Worm (Caenorhabditis elegans): ENCODE measurements around the gene C01G5.25.

DNA sequence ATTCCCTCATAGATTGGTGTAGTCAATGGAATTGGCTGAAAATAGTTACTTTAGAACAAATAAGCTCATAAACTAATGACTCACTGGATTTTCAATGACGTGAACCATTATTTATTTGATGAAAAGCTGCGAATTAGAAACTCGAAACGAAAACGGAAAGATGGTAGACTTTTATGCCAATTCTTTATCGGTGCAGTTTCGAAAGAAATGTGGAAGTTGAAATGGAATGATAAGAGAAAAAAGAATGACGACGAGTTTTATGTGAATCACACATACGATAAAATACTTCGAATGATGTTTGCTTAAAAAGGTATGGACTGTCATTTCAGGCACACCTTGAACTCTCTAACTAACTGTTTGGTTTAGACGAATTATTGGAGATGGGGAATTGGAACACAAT lies 48.5 kb downstream of the C01G5.25 start, which contains the start of the genes lec-11 and irld-7:
- TF ChIP-seq dao-5 (tag; optimal IDR thresholded peaks at IDR 0.05) (no peak), W03F9.2 (tag; optimal IDR thresholded peaks at IDR 0.05) (no peak), him-1 (tag; optimal IDR thresholded peaks at IDR 0.05) (no peak)

Measured in whole organism, L4/young adult.